Worm (Caenorhabditis elegans) whole organism, L1 larva: ENCODE data around the gene zipt-9.

Source experiments
- lsy-2 ChIP-seq, 2 experiments: fragments of 150-350 bp; optimal IDR thresholded peaks; 2 replicates each; lab custom pipeline; 2014; ENCODE audit warnings: missing biosample characterization in 2 of 2, missing genetic modification characterization in 2 of 2
- nhr-77 ChIP-seq: fragments of 150-350 bp; optimal IDR thresholded peaks from 2 replicates; lab custom pipeline; 2014; ENCODE audit warnings: missing biosample characterization, missing genetic modification characterization

DNA sequence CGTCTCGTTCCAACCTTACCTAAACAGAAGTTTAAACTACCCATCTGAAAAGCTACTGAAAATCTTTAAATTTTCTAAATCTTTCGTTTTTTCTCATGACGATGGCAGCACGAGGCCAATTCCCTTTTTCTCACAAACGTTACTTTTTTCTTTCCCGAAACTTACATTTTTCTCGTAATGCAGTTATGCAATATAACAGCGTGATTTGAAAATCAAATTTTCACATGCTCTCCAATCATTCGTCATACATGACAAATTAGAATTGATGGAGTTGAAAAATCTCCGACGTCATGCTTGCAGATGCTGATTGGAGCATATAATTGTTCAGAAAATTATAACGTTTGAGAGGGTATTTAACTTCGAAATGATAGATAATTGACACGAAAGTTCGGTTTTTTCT lies 48.6 kb upstream of the zipt-9 start:
- TF ChIP-seq nhr-77 (tag; lab: Kevin White, UChicago), result no peak
- TF ChIP-seq lsy-2 (tag; optimal IDR thresholded peaks at IDR 0.05; lab: Kevin White, UChicago), result peak in 1 of 2 experiments; percentile 5
